Worm (Caenorhabditis elegans) whole organism, early embryonic: ENCODE data around the gene tofu-7.
"Not testable (repeated sequence)": the region's sequence is repeated elsewhere in the genome, so short reads cannot be mapped to it uniquely, and the experiment has no call there.

Experiments used
- B0310.2 ChIP-seq: sonication (generic microtip); optimal IDR thresholded peaks from 2 replicates; lab custom pipeline; 2016; ENCODE audit warnings: mild to moderate bottlenecking, missing genetic modification characterization, missing compliant biosample characterization
- F13C5.2 ChIP-seq: sonication (generic microtip); optimal IDR thresholded peaks from 2 replicates; lab custom pipeline; 2017; ENCODE audit warnings: mild to moderate bottlenecking, missing genetic modification characterization, inconsistent platforms, missing compliant biosample characterization
- aly-1 ChIP-seq: sonication (generic microtip); optimal IDR thresholded peaks from 2 replicates; lab custom pipeline; 2016; ENCODE audit warnings: missing genetic modification characterization, missing compliant biosample characterization
- ama-1 ChIP-seq: fragments of 150-350 bp; optimal IDR thresholded peaks from 2 replicates; lab custom pipeline; 2014
- ceh-13 ChIP-seq: fragments of 200-800 bp; sonication (Bioruptor generic); optimal IDR thresholded peaks from 2 replicates; lab custom pipeline; 2018; ENCODE audit warnings: mild to moderate bottlenecking, missing genetic modification characterization, missing compliant biosample characterization
- ceh-36 ChIP-seq: sonication (generic microtip); optimal IDR thresholded peaks from 2 replicates; lab custom pipeline; 2016; ENCODE audit warnings: missing genetic modification characterization, inconsistent platforms, missing compliant biosample characterization
- ets-7 ChIP-seq: sonication (generic microtip); optimal IDR thresholded peaks from 2 replicates; lab custom pipeline; 2016; ENCODE audit warnings: missing genotype, missing genetic modification characterization, missing compliant biosample characterization
- flt-1 ChIP-seq: fragments of 200-800 bp; sonication (Bioruptor generic); IDR thresholded peaks from 2 replicates; pipeline ENCODE4 v1.3.6; 2022; ENCODE audit warnings: missing genetic modification characterization, missing compliant biosample characterization
- hmbx-1 ChIP-seq: sonication (generic microtip); optimal IDR thresholded peaks from 2 replicates; lab custom pipeline; 2016; ENCODE audit warnings: mild to moderate bottlenecking, missing genetic modification characterization, missing compliant biosample characterization
- hmg-4 ChIP-seq: fragments of 200-800 bp; sonication (Bioruptor generic); optimal IDR thresholded peaks from 2 replicates; lab custom pipeline; 2018; ENCODE audit warnings: mild to moderate bottlenecking, missing genetic modification characterization, missing compliant biosample characterization
- hnd-1 ChIP-seq: sonication (generic microtip); optimal IDR thresholded peaks from 2 replicates; lab custom pipeline; 2016; ENCODE audit warnings: missing genetic modification characterization, missing compliant biosample characterization
- pes-1 ChIP-seq: fragments of 200-800 bp; sonication (Bioruptor generic); IDR thresholded peaks from 2 replicates; pipeline ENCODE4 v1.3.6; 2022; ENCODE audit warnings: missing genetic modification reagents, missing genetic modification characterization, missing compliant biosample characterization
- scrt-1 ChIP-seq: fragments of 200-800 bp; sonication (Bioruptor generic); IDR thresholded peaks from 2 replicates; pipeline ENCODE4 v1.3.6; 2022; ENCODE audit warnings: missing genetic modification characterization, missing compliant biosample characterization
- sea-1 ChIP-seq: fragments of 200-800 bp; sonication (Bioruptor generic); conservative IDR thresholded peaks from 2 replicates; pipeline ENCODE4 v1.3.6; 2022; ENCODE audit warnings: missing genetic modification characterization, missing compliant biosample characterization
- tbx-11 ChIP-seq: fragments of 200-800 bp; sonication (Bioruptor generic); IDR thresholded peaks from 2 replicates; pipeline ENCODE4 v1.3.6; 2022; ENCODE audit warnings: missing genetic modification characterization, missing compliant biosample characterization
- tbx-37 ChIP-seq: fragments of 200-800 bp; sonication (Bioruptor generic); conservative IDR thresholded peaks from 2 replicates; pipeline ENCODE4 v1.3.6; 2022; ENCODE audit warnings: missing genetic modification reagents, missing genetic modification characterization, missing compliant biosample characterization
- tra-4 ChIP-seq: sonication (generic microtip); optimal IDR thresholded peaks from 2 replicates; lab custom pipeline; 2017; ENCODE audit warnings: missing genetic modification characterization, missing compliant biosample characterization

Gene tofu-7

DNA sequence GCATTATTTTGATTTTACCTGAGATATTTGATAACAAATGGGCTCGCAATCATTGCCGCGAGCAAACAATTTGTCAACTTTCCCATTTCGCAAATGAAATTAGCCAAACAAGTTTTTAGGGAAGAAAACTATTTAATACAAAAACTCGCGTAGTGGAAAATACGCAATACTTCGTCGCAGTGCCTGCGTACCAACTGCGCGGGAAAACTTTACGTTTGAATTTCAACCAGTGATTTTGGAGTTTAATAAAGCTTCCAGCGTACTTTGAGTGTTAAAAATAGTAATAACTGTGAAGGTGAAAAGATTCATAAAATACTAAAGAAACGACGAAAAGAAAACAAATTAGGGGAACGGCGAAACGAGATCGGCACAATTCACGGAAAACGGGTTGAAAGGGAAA lies at the start of gene tofu-7:
tofu-7 (minus strand) TSS at position 111 of the 400 bp plus-strand sequence.
- no peak for TF ChIP-seq scrt-1
- TF ChIP-seq hmbx-1 (tag; lab: Kevin White, UChicago): no peak
- no peak for TF ChIP-seq tbx-37 (GFP tag; lab: Robert Waterston, UW)
- no peak for TF ChIP-seq tbx-11 (GFP tag; lab: Robert Waterston, UW)
- no peak for TF ChIP-seq hnd-1 (tag; lab: Kevin White, UChicago)
- TF ChIP-seq ama-1 (lab: Kevin White, UChicago): no peak
- TF ChIP-seq F13C5.2 (tag; lab: Kevin White, UChicago): no peak
- TF ChIP-seq B0310.2: no peak

ce11 chrIII:7133559-7133958 lies 48.7 kb upstream of the tofu-7 start, which contains the start of the genes pot-1 and ggtb-1:
TSS of gene pot-1 (minus strand) at chrIII:7133678.
TSS of gene ggtb-1 (plus strand) at chrIII:7133766.
- TF ChIP-seq ceh-36 (no peak), ets-7 (tag; lab: Kevin White, UChicago) (no peak), pes-1 (GFP tag; lab: Robert Waterston, UW) (no peak), hmg-4 (GFP tag; lab: Kevin White, UChicago) (no peak), aly-1 (tag; lab: Kevin White, UChicago) (no peak), flt-1 (GFP tag; lab: Robert Waterston, UW) (no peak), ama-1 (lab: Kevin White, UChicago) (no peak)

DNA sequence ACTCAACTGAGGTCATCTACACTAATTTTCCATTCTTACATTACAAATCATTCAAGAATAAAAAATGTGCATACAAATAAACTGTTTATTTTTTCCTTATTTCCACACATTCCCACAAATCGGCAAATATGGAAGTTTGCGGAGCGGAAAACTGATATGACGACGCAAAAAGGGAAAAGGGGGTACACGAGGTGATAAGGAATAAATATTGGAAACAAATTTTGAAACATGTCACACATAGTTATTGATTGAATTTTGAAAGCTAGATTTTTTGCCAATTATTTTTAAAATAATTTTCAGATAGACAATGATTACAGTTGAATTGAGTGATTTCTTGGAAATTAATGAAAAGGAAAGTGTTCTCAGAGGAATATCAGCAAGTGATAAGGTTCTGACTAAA lies 43.8 kb upstream of the tofu-7 start, which contains the start of gene viro-2:
viro-2 (plus strand) TSS at position 301 of the 400 bp plus-strand sequence.
- not testable (repeated sequence) for TF ChIP-seq scrt-1; hmg-4 (GFP tag; lab: Kevin White, UChicago); F13C5.2 (tag; lab: Kevin White, UChicago)

ce11 chrIII:7124364-7124763 lies 39.5 kb upstream of the tofu-7 start, which contains the start of gene B0280.2:
TSS of gene B0280.2 (plus strand) at chrIII:7124664.
- TF ChIP-seq ets-7 (tag; lab: Kevin White, UChicago): no peak
- no peak for TF ChIP-seq aly-1 (tag; lab: Kevin White, UChicago)
- no peak for TF ChIP-seq ceh-13 (GFP tag; lab: Kevin White, UChicago)
- TF ChIP-seq tbx-37 (GFP tag; lab: Robert Waterston, UW): no peak
- TF ChIP-seq sea-1 (GFP tag; lab: Robert Waterston, UW): no peak
- no peak for TF ChIP-seq tbx-11 (GFP tag; lab: Robert Waterston, UW)
- no peak for TF ChIP-seq hnd-1 (tag; lab: Kevin White, UChicago)
- no peak for TF ChIP-seq flt-1 (GFP tag; lab: Robert Waterston, UW)
- no peak for TF ChIP-seq F13C5.2 (tag; lab: Kevin White, UChicago)
- no peak for TF ChIP-seq pes-1 (GFP tag; lab: Robert Waterston, UW)
- TF ChIP-seq hmbx-1 (tag; lab: Kevin White, UChicago): no peak
- no peak for TF ChIP-seq scrt-1
- no peak for TF ChIP-seq ama-1 (lab: Kevin White, UChicago)
- no peak for TF ChIP-seq hmg-4 (GFP tag; lab: Kevin White, UChicago)
- TF ChIP-seq tra-4 (tag; lab: Kevin White, UChicago): no peak
- no peak for TF ChIP-seq ceh-36
- TF ChIP-seq B0310.2: no peak

ce11 chrIII:7122860-7123259 lies 38.0 kb upstream of the tofu-7 start, which contains the start of the genes B0280.9 and rpia-1:
TSS of gene B0280.9 (minus strand) at chrIII:7122895.
TSS of gene rpia-1 (plus strand) at chrIII:7123128.
- no peak for TF ChIP-seq ama-1 (lab: Kevin White, UChicago)
- no peak for TF ChIP-seq tra-4 (tag; lab: Kevin White, UChicago)
- TF ChIP-seq tbx-37 (GFP tag; lab: Robert Waterston, UW): no peak
- TF ChIP-seq F13C5.2 (tag; lab: Kevin White, UChicago): no peak
- TF ChIP-seq sea-1 (GFP tag; lab: Robert Waterston, UW): no peak
- no peak for TF ChIP-seq hmg-4 (GFP tag; lab: Kevin White, UChicago)
- no peak for TF ChIP-seq aly-1 (tag; lab: Kevin White, UChicago)
- no peak for TF ChIP-seq hnd-1 (tag; lab: Kevin White, UChicago)
- no peak for TF ChIP-seq ceh-13 (GFP tag; lab: Kevin White, UChicago)
- no peak for TF ChIP-seq ets-7 (tag; lab: Kevin White, UChicago)
- no peak for TF ChIP-seq pes-1 (GFP tag; lab: Robert Waterston, UW)
- TF ChIP-seq ceh-36: no peak
- TF ChIP-seq flt-1 (GFP tag; lab: Robert Waterston, UW): no peak
- no peak for TF ChIP-seq B0310.2
- TF ChIP-seq scrt-1: no peak
- no peak for TF ChIP-seq hmbx-1 (tag; lab: Kevin White, UChicago)
- no peak for TF ChIP-seq tbx-11 (GFP tag; lab: Robert Waterston, UW)

DNA sequence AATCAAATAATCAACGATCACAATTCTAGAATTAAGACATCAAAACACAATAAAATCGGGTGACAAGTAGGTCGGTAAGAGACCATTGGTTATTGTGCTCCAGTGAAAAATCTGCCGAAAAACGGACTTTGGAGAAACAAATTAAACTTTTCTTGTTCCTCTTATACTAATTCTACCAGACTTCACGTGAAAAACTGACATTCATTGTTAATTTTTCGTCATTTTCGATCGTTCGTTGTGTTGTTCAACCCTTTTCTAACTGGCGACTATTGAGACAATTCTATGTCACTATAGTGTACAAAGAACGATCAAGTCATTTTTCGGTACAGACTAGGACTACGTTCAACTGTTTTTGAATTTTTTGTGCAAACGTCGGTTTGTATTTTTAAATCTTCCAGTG lies 35.7 kb upstream of the tofu-7 start:
- TF ChIP-seq F13C5.2 (tag; lab: Kevin White, UChicago): no peak
- TF ChIP-seq B0310.2: no peak
- no peak for TF ChIP-seq hmbx-1 (tag; lab: Kevin White, UChicago)
- TF ChIP-seq tbx-11 (GFP tag; lab: Robert Waterston, UW): no peak
- no peak for TF ChIP-seq hnd-1 (tag; lab: Kevin White, UChicago)
- TF ChIP-seq ama-1 (lab: Kevin White, UChicago): no peak
- TF ChIP-seq pes-1 (GFP tag; lab: Robert Waterston, UW): no peak
- no peak for TF ChIP-seq ceh-13 (GFP tag; lab: Kevin White, UChicago)
- TF ChIP-seq flt-1 (GFP tag; lab: Robert Waterston, UW): no peak
- TF ChIP-seq hmg-4 (GFP tag; lab: Kevin White, UChicago): no peak
- no peak for TF ChIP-seq ets-7 (tag; lab: Kevin White, UChicago)
- no peak for TF ChIP-seq aly-1 (tag; lab: Kevin White, UChicago)
- no peak for TF ChIP-seq tbx-37 (GFP tag; lab: Robert Waterston, UW)
- no peak for TF ChIP-seq tra-4 (tag; lab: Kevin White, UChicago)

DNA sequence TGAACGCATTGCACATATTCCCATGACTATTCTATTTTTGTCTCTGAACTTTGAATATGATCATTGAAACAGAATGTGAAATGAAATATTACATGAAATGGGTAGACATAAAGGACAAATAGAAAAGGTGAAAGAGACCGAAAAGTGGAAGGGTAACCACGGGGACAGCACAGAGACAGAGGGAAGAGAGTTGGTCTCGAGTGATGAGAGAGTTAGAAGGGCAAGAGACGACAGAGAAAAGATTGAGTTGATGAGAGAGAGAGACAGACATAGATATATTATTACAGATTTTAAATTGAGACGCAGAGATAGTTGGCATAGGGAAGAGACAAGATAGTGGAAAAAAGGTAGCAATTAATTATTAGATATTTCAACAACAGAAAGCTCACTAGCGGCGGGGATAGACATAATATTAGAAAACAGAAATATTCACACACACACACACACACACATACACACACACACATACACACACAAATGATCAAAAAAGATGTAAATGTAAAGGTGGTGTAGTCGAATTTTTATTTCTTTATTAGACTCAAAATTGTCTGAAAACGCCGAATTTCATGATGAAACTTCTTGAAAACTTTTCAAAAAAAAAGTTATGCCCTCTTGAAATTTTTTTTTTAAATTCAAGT lies 31.9 kb upstream of the tofu-7 start:
- TF ChIP-seq scrt-1 (no peak), sea-1 (GFP tag; lab: Robert Waterston, UW) (no peak), ama-1 (lab: Kevin White, UChicago) (no peak), hnd-1 (tag; lab: Kevin White, UChicago) (no peak)
